Worm (Caenorhabditis elegans) whole organism, midembryonic: Measurements from ENCODE around the gene F10A3.12.

Experiments used
- T22C8.4 ChIP-seq: fragments of 200-800 bp; sonication (Bioruptor generic); IDR thresholded peaks from 2 replicates; pipeline ENCODE4 v1.3.6; 2022; ENCODE audit warnings: missing genetic modification characterization, missing compliant biosample characterization
- cog-1 ChIP-seq: sonication (generic microtip); optimal IDR thresholded peaks from 2 replicates; lab custom pipeline; 2016; ENCODE audit warnings: missing genetic modification characterization, missing compliant biosample characterization
- flt-1 ChIP-seq: fragments of 200-800 bp; sonication (Bioruptor generic); IDR thresholded peaks from 2 replicates; pipeline ENCODE4 v1.3.6; 2022; ENCODE audit warnings: missing genetic modification characterization, missing compliant biosample characterization
- klf-2 ChIP-seq: fragments of 200-800 bp; sonication (Bioruptor generic); conservative IDR thresholded peaks from 2 replicates; pipeline ENCODE4 v1.3.6; 2022; ENCODE audit warnings: missing genetic modification reagents, missing genetic modification characterization, missing compliant biosample characterization
- med-1 ChIP-seq: sonication (generic microtip); optimal IDR thresholded peaks from 2 replicates; lab custom pipeline; 2017; ENCODE audit warnings: missing genetic modification characterization, mild to moderate bottlenecking, missing compliant biosample characterization, antibody characterized with exemption, missing genetic modification reagents; ENCODE audit not compliant: insufficient read depth
- ref-1 ChIP-seq: fragments of 200-800 bp; sonication (Bioruptor generic); conservative IDR thresholded peaks from 2 replicates; pipeline ENCODE4 v1.3.6; 2022; ENCODE audit warnings: missing genetic modification reagents, missing genetic modification characterization, missing compliant biosample characterization
- tab-1 ChIP-seq: fragments of 200-800 bp; sonication (Bioruptor generic); IDR thresholded peaks from 2 replicates; pipeline ENCODE4 v1.3.6; 2022; ENCODE audit warnings: missing genetic modification characterization, missing compliant biosample characterization
- ztf-23 ChIP-seq: fragments of 200-800 bp; sonication (Bioruptor generic); IDR thresholded peaks from 2 replicates; pipeline ENCODE4 v1.3.6; 2022; ENCODE audit warnings: missing genetic modification reagents, missing genetic modification characterization, missing compliant biosample characterization
- ztf-29 ChIP-seq: fragments of 200-800 bp; sonication (Bioruptor generic); IDR thresholded peaks from 2 replicates; pipeline ENCODE4 v1.3.6; 2022; ENCODE audit warnings: missing genetic modification reagents, missing genetic modification characterization, missing compliant biosample characterization

Gene F10A3.12

DNA sequence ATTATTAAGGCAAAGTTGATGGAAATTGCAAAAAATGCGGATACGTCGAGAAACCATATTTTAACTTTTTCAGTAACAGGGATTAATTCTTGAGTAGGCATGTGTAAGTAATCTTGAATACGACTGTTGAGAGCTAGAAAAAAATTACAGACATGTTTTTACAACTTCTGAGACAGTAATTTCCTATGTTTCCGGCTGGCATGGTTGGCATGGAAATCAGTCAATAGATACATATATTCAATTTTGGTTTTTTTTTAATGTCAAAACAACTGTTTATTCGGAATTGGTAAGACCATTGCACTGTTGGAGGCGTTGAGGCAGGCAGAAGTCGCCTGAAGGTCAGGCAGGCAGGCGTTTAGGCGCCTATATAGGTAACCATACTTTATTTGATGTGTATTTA, 10.4 kb upstream of the F10A3.12 start, which contains the start of gene str-254:
TSS of gene str-254 (minus strand) at position 101 of the 400 bp plus-strand sequence.
- TF ChIP-seq klf-2 (GFP tag; lab: Robert Waterston, UW) (no peak), tab-1 (GFP tag; lab: Robert Waterston, UW) (no peak), flt-1 (GFP tag; lab: Robert Waterston, UW) (no peak), cog-1 (tag; lab: Kevin White, UChicago) (no peak), ztf-23 (no peak), med-1 (no peak), T22C8.4 (GFP tag; lab: Robert Waterston, UW) (no peak), ztf-29 (GFP tag; lab: Robert Waterston, UW) (no peak), ref-1 (GFP tag; lab: Robert Waterston, UW) (no peak)

ce11 chrV:16155111-16155510, 8.7 kb upstream of the F10A3.12 start, which contains the start of gene str-97:
str-97 (minus strand) TSS chrV:16155211.
- no peak for TF ChIP-seq cog-1 (tag; lab: Kevin White, UChicago)
- TF ChIP-seq ref-1 (GFP tag; lab: Robert Waterston, UW) = no peak
- no peak for TF ChIP-seq tab-1 (GFP tag; lab: Robert Waterston, UW)
- TF ChIP-seq ztf-29 (GFP tag; lab: Robert Waterston, UW) = no peak
- no peak for TF ChIP-seq ztf-23
- no peak for TF ChIP-seq T22C8.4 (GFP tag; lab: Robert Waterston, UW)
- TF ChIP-seq klf-2 (GFP tag; lab: Robert Waterston, UW) = no peak
- TF ChIP-seq flt-1 (GFP tag; lab: Robert Waterston, UW) = no peak
- no peak for TF ChIP-seq med-1

- no peak for TF ChIP-seq T22C8.4 (GFP tag; lab: Robert Waterston, UW)
- no peak for TF ChIP-seq ztf-29 (GFP tag; lab: Robert Waterston, UW)
- no peak for TF ChIP-seq ref-1 (GFP tag; lab: Robert Waterston, UW)
- TF ChIP-seq cog-1 (tag; lab: Kevin White, UChicago) = no peak
- no peak for TF ChIP-seq ztf-23
- no peak for TF ChIP-seq flt-1 (GFP tag; lab: Robert Waterston, UW)
- no peak for TF ChIP-seq tab-1 (GFP tag; lab: Robert Waterston, UW)
- TF ChIP-seq klf-2 (GFP tag; lab: Robert Waterston, UW) = no peak
- TF ChIP-seq med-1 = no peak
Observed at ce11 chrV:16158391-16158790, 5.4 kb upstream of the F10A3.12 start, which contains the start of gene str-99. str-99 (minus strand) TSS chrV:16158491.

ce11 chrV:16159594-16159993, 4.2 kb upstream of the F10A3.12 start, which contains the start of gene F10A3.17:
F10A3.17 (minus strand) TSS chrV:16159694.
- TF ChIP-seq cog-1 (tag; lab: Kevin White, UChicago) (no peak), tab-1 (GFP tag; lab: Robert Waterston, UW) (no peak)

ce11 chrV:16160087-16160486, 3.7 kb upstream of the F10A3.12 start:
- TF ChIP-seq cog-1 (tag; lab: Kevin White, UChicago) = no peak
- TF ChIP-seq ztf-23 = no peak
- no peak for TF ChIP-seq tab-1 (GFP tag; lab: Robert Waterston, UW)
- TF ChIP-seq med-1 = no peak
- TF ChIP-seq klf-2 (GFP tag; lab: Robert Waterston, UW) = no peak

DNA sequence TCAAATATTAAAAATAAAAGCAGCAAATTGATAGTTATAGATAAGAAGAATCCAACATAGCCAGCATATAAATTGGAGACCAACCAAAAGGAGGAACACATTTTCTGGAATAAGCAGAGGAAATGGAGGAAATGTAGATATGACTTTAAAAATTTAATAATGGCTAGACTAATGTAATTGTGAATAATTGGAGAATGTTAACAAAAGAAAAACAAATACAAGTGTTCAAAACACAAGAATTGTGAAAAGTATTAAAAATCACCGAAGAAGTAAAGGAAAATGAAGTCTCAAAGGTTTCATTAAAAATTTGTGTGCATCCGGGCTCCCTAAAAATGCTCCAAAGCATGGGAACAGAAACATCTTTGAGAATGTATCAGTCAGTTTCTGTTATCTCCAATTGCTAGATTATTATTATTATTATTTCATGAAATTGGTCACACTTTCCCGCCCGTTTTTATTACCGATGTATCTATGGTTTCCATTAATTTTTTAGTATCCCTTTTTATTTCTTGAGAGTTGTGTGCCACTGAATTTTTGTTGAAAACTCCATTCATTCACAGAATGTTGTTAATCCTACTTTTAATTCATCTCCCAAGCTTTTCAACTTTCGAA, 1.6 kb upstream of the F10A3.12 start, which contains the start of the genes str-109 and F10A3.11:
TSS of gene str-109 (minus strand) at position 101 of the 612 bp plus-strand sequence.
TSS of gene F10A3.11 (plus strand) at position 562 of the 612 bp plus-strand sequence.
- no peak for TF ChIP-seq ref-1 (GFP tag; lab: Robert Waterston, UW)
- TF ChIP-seq med-1 = no peak
- no peak for TF ChIP-seq T22C8.4 (GFP tag; lab: Robert Waterston, UW)
- TF ChIP-seq ztf-29 (GFP tag; lab: Robert Waterston, UW) = no peak
- TF ChIP-seq tab-1 (GFP tag; lab: Robert Waterston, UW) = no peak
- TF ChIP-seq cog-1 (tag; lab: Kevin White, UChicago) = no peak
- TF ChIP-seq flt-1 (GFP tag; lab: Robert Waterston, UW) = no peak

ce11 chrV:16165936-16166335, 2.1 kb downstream of the F10A3.12 start, which contains the start of gene str-108:
str-108 (plus strand) TSS chrV:16166236.
- TF ChIP-seq klf-2 (GFP tag; lab: Robert Waterston, UW) = no peak
- TF ChIP-seq cog-1 (tag; lab: Kevin White, UChicago) = no peak
- no peak for TF ChIP-seq med-1
- no peak for TF ChIP-seq tab-1 (GFP tag; lab: Robert Waterston, UW)
- TF ChIP-seq ztf-29 (GFP tag; lab: Robert Waterston, UW) = no peak
- TF ChIP-seq ztf-23 = no peak
- TF ChIP-seq T22C8.4 (GFP tag; lab: Robert Waterston, UW) = no peak
- no peak for TF ChIP-seq ref-1 (GFP tag; lab: Robert Waterston, UW)
- TF ChIP-seq flt-1 (GFP tag; lab: Robert Waterston, UW) = no peak

DNA sequence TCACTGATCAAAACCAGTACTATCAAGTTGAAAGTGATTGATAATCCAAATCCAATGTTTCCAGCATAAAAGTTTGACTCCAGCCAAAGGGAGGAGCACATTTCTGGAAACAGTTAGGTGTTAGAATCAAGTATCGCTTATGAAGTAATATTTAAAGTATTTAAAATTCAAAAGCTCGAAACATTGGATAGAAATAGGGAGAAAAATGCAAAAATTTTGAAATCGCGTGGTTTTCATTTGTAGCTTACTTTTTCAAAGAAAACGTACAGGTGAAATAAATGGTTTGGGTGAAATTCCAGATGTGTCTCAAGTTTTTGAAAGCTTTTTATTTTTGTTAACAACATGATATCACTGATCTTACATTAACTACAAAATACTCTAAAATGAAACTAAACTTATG, 5.2 kb downstream of the F10A3.12 start, which contains the start of gene str-111:
TSS of gene str-111 (minus strand) at position 101 of the 400 bp plus-strand sequence.
- no peak for TF ChIP-seq ztf-29 (GFP tag; lab: Robert Waterston, UW)
- TF ChIP-seq flt-1 (GFP tag; lab: Robert Waterston, UW) = no peak
- TF ChIP-seq cog-1 (tag; lab: Kevin White, UChicago) = no peak
- TF ChIP-seq ref-1 (GFP tag; lab: Robert Waterston, UW) = no peak

DNA sequence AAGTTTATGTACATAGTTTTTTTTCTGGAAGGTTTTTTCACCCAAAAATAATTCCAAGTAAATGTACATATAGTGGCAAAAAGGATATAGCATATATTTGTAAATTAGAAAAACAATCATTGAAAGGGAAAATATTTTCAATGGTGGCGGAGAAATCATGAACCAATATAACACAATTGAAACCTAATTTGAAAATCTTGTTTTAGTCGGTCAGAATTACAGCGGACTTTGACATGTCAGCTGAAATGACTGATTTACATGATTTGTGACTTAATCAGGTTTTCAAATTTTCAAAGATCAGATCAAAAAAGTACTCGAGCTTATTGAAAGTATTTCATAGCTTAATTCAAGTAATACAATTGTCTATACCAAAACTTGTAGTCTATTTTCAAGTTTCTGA, 7.9 kb downstream of the F10A3.12 start, which contains the start of gene K05D4.9:
TSS of gene K05D4.9 (minus strand) at position 101 of the 400 bp plus-strand sequence.
- TF ChIP-seq ztf-29 (GFP tag; lab: Robert Waterston, UW) (no peak), ztf-23 (no peak), flt-1 (GFP tag; lab: Robert Waterston, UW) (no peak), tab-1 (GFP tag; lab: Robert Waterston, UW) (no peak), cog-1 (tag; lab: Kevin White, UChicago) (no peak), klf-2 (GFP tag; lab: Robert Waterston, UW) (no peak), med-1 (no peak), T22C8.4 (GFP tag; lab: Robert Waterston, UW) (no peak), ref-1 (GFP tag; lab: Robert Waterston, UW) (no peak)
